Worm (Caenorhabditis elegans): Measurements from ENCODE around the gene nlp-57.

ce11 chrX:11357516-11357915 lies 40.7 kb downstream of the nlp-57 start, which contains the start of gene pgp-4:
- no peak for TF ChIP-seq nhr-27 (tag; optimal IDR thresholded peaks at IDR 0.05)
- no peak for TF ChIP-seq lin-54 (GFP tag; optimal IDR thresholded peaks at IDR 0.05)

Data from whole organism, young adult.